6 worm cellular contexts compared by ENCODE assay signal in genomic region chrII:9931012-9931411, ce11.
TF ChIP-seq lines count a peak whose summit lies in the region.

No protein-coding gene starts in this region.

TF ChIP-seq in whole organism, L1 larva, 84 proteins besides CTCF, POLR2A, EP300 and RAD21 (continued from another document and continues in another):
- peak; percentile 63 for TF ChIP-seq isw-1 (GFP tag; IDR thresholded peaks at IDR 0.05; lab: Robert Waterston, UW)
- peak in 1 of 2 experiments; percentile 1 for TF ChIP-seq mdl-1 (tag; optimal IDR thresholded peaks at IDR 0.05; lab: Kevin White, UChicago)
- TF ChIP-seq elt-3 (tag; optimal IDR thresholded peaks at IDR 0.05; lab: Kevin White, UChicago): no peak
- peak; percentile 35 for TF ChIP-seq dsc-1 (tag; optimal IDR thresholded peaks at IDR 0.05; lab: Kevin White, UChicago)
- no peak for TF ChIP-seq nhr-28 (tag; optimal IDR thresholded peaks at IDR 0.05; lab: Kevin White, UChicago)
- no peak for TF ChIP-seq nhr-237 (tag; optimal IDR thresholded peaks at IDR 0.05; lab: Kevin White, UChicago)
- TF ChIP-seq lin-13 (GFP tag; optimal IDR thresholded peaks at IDR 0.05; lab: Kevin White, UChicago): peak; percentile 18
- no peak for TF ChIP-seq ceh-8 (GFP tag; optimal IDR thresholded peaks at IDR 0.05; lab: Kevin White, UChicago)
- TF ChIP-seq aha-1 (tag; optimal IDR thresholded peaks at IDR 0.05; lab: Kevin White, UChicago): no peak
- peak; percentile 68 for TF ChIP-seq ceh-90 (tag; optimal IDR thresholded peaks at IDR 0.05; lab: Kevin White, UChicago)
- TF ChIP-seq lir-3 (tag; optimal IDR thresholded peaks at IDR 0.05; lab: Kevin White, UChicago; ENCODE audit: poor library complexity): peak; percentile 78
- peak; percentile 39 for TF ChIP-seq irx-1 (tag; optimal IDR thresholded peaks at IDR 0.05; lab: Kevin White, UChicago)
- no peak for TF ChIP-seq nhr-12 (tag; optimal IDR thresholded peaks at IDR 0.05; lab: Kevin White, UChicago)
- no peak for TF ChIP-seq mef-2 (tag; optimal IDR thresholded peaks at IDR 0.05; lab: Kevin White, UChicago)
- TF ChIP-seq ama-1 (optimal IDR thresholded peaks at IDR 0.05; lab: Kevin White, UChicago): no peak
- peak in 1 of 3 experiments; percentile 18 for TF ChIP-seq ceh-82 (tag; optimal IDR thresholded peaks at IDR 0.05; lab: Kevin White, UChicago)
- peak; percentile 60 to 70 for TF ChIP-seq efl-1 (optimal IDR thresholded peaks at IDR 0.05; lab: Kevin White, UChicago)
- TF ChIP-seq efl-1 (GFP tag; optimal IDR thresholded peaks at IDR 0.05 in 1 of 2; lab: Kevin White, UChicago): peak; percentile 39 to 95
- peak; percentile 63 for TF ChIP-seq nhr-85 (tag; lab: Kevin White, UChicago)
- TF ChIP-seq Y116A8C.19 (tag; optimal IDR thresholded peaks at IDR 0.05; lab: Kevin White, UChicago; ENCODE audit: borderline replicate concordance): no peak
- no peak for TF ChIP-seq pag-3 (tag; optimal IDR thresholded peaks at IDR 0.05; lab: Kevin White, UChicago; ENCODE audit: borderline replicate concordance, insufficient read depth)

TF ChIP-seq in whole organism, L2 larva, 48 proteins besides CTCF, POLR2A, EP300 and RAD21 (continued from another document):
- peak; percentile 48 for TF ChIP-seq sma-9 (GFP tag; optimal IDR thresholded peaks at IDR 0.05; lab: Kevin White, UChicago)
- no peak for TF ChIP-seq sma-9 (tag; optimal IDR thresholded peaks at IDR 0.05; lab: Kevin White, UChicago)
- no peak for TF ChIP-seq nhr-77 (tag; optimal IDR thresholded peaks at IDR 0.05; lab: Kevin White, UChicago)
- peak; percentile 48 for TF ChIP-seq unc-55 (GFP tag; optimal IDR thresholded peaks at IDR 0.05; lab: Kevin White, UChicago)
TF ChIP-seq in whole organism, L2 larva: peak in this region for 7.

TF ChIP-seq in whole organism, L3 larva, 47 proteins besides CTCF, POLR2A, EP300 and RAD21 (continued from another document):
- TF ChIP-seq nhr-43 (tag; optimal IDR thresholded peaks at IDR 0.05; lab: Kevin White, UChicago; ENCODE audit: poor library complexity, severe bottlenecking) (peak; percentile 9), hmg-11 (tag; optimal IDR thresholded peaks at IDR 0.05; lab: Kevin White, UChicago) (peak; percentile 59), eor-1 (tag; optimal IDR thresholded peaks at IDR 0.05; lab: Kevin White, UChicago) (no peak), elt-2 (tag; optimal IDR thresholded peaks at IDR 0.05; lab: Kevin White, UChicago) (no peak), aly-2 (tag; optimal IDR thresholded peaks at IDR 0.05; lab: Kevin White, UChicago) (no peak), lin-39 (tag; optimal IDR thresholded peaks at IDR 0.05; lab: Kevin White, UChicago) (no peak), unc-62 (GFP tag; optimal IDR thresholded peaks at IDR 0.05; lab: Kevin White, UChicago) (no peak), nfya-1 (tag; optimal IDR thresholded peaks at IDR 0.05; lab: Kevin White, UChicago; ENCODE audit: insufficient read depth) (peak; percentile 47)
TF ChIP-seq in whole organism, L3 larva: peak in this region for 5.

TF ChIP-seq in whole organism, L4 larva, 104 proteins besides CTCF, POLR2A, EP300 and RAD21 (continued from another document and continues in another):
- TF ChIP-seq lin-15B (tag; optimal IDR thresholded peaks at IDR 0.05; lab: Kevin White, UChicago) (no peak), daf-8 (GFP tag; IDR thresholded peaks at IDR 0.05; lab: Robert Waterston, UW) (no peak), ces-1 (GFP tag; optimal IDR thresholded peaks at IDR 0.05; lab: Kevin White, UChicago) (no peak), Y5F2A.4 (GFP tag; optimal IDR thresholded peaks at IDR 0.05; lab: Kevin White, UChicago) (no peak), zip-11 (GFP tag; IDR thresholded peaks at IDR 0.05; lab: Robert Waterston, UW) (no peak), snpc-4 (tag; optimal IDR thresholded peaks at IDR 0.05; lab: Kevin White, UChicago) (no peak), mxl-2 (GFP tag; conservative IDR thresholded peaks at IDR 0.05; lab: Robert Waterston, UW) (no peak), spr-1 (tag; optimal IDR thresholded peaks at IDR 0.05; lab: Kevin White, UChicago) (no peak), nhr-6 (tag; optimal IDR thresholded peaks at IDR 0.05; lab: Kevin White, UChicago) (no peak), Y48G9A.11 (GFP tag; IDR thresholded peaks at IDR 0.05; lab: Robert Waterston, UW) (no peak), mes-2 (tag; optimal IDR thresholded peaks at IDR 0.05; lab: Kevin White, UChicago; ENCODE audit: poor library complexity, severe bottlenecking) (peak; percentile 87), lin-39 (tag; optimal IDR thresholded peaks at IDR 0.05; lab: Kevin White, UChicago) (no peak), fos-1 (tag; optimal IDR thresholded peaks at IDR 0.05; lab: Kevin White, UChicago) (no peak), ceh-82 (tag; optimal IDR thresholded peaks at IDR 0.05; lab: Kevin White, UChicago) (no peak), mdt-29 (GFP tag; IDR thresholded peaks at IDR 0.05; lab: Robert Waterston, UW) (no peak), ctbp-1 (GFP tag; IDR thresholded peaks at IDR 0.05; lab: Robert Waterston, UW) (no peak), ztf-11 (tag; optimal IDR thresholded peaks at IDR 0.05; lab: Kevin White, UChicago) (no peak), lin-38 (GFP tag; IDR thresholded peaks at IDR 0.05; lab: Robert Waterston, UW) (peak; percentile 38), gei-8 (GFP tag; optimal IDR thresholded peaks at IDR 0.05; lab: Kevin White, UChicago) (no peak), hmg-1.1 (GFP tag; IDR thresholded peaks at IDR 0.05; lab: Robert Waterston, UW) (peak; percentile 44), nhr-48 (tag; optimal IDR thresholded peaks at IDR 0.05; lab: Kevin White, UChicago) (no peak), saeg-2 (GFP tag; IDR thresholded peaks at IDR 0.05; lab: Robert Waterston, UW) (no peak), zfp-3 (GFP tag; conservative IDR thresholded peaks at IDR 0.05; lab: Robert Waterston, UW) (no peak), dpl-1 (GFP tag; optimal IDR thresholded peaks at IDR 0.05; lab: Kevin White, UChicago) (peak; percentile 22), zfp-2 (tag; optimal IDR thresholded peaks at IDR 0.05; lab: Kevin White, UChicago) (no peak), F37D6.2 (tag; optimal IDR thresholded peaks at IDR 0.05; lab: Kevin White, UChicago) (no peak), lsy-2 (tag; optimal IDR thresholded peaks at IDR 0.05; lab: Kevin White, UChicago) (peak in 1 of 2 experiments; percentile 40), hlh-30 (tag; optimal IDR thresholded peaks at IDR 0.05; lab: Kevin White, UChicago; ENCODE audit: insufficient read depth) (peak; percentile 57), vab-7 (GFP tag; IDR thresholded peaks at IDR 0.05; lab: Robert Waterston, UW) (no peak), egl-27 (tag; optimal IDR thresholded peaks at IDR 0.05; lab: Kevin White, UChicago) (no peak), set-16 (GFP tag; IDR thresholded peaks at IDR 0.05; lab: Robert Waterston, UW) (no peak), T26A8.4 (GFP tag; IDR thresholded peaks at IDR 0.05; lab: Robert Waterston, UW) (no peak), daf-16 (GFP tag; optimal IDR thresholded peaks at IDR 0.05; lab: Kevin White, UChicago) (no peak), daf-16 (tag; optimal IDR thresholded peaks at IDR 0.05; lab: Kevin White, UChicago) (no peak), jun-1 (tag; optimal IDR thresholded peaks at IDR 0.05; lab: Kevin White, UChicago) (no peak)

TF ChIP-seq in whole organism, late embryonic, 69 proteins besides CTCF, POLR2A, EP300 and RAD21 (continued from another document):
- TF ChIP-seq tbx-2 (tag; optimal IDR thresholded peaks at IDR 0.05; lab: Kevin White, UChicago): peak; percentile 67
- no peak for TF ChIP-seq elt-2 (tag; optimal IDR thresholded peaks at IDR 0.05; lab: Kevin White, UChicago)
- TF ChIP-seq hlh-8 (tag; optimal IDR thresholded peaks at IDR 0.05; lab: Kevin White, UChicago): no peak
- TF ChIP-seq sdc-2 (tag; optimal IDR thresholded peaks at IDR 0.05; lab: Kevin White, UChicago): no peak
- TF ChIP-seq ceh-34 (tag; optimal IDR thresholded peaks at IDR 0.05; lab: Kevin White, UChicago): no peak
- TF ChIP-seq pqm-1 (tag; optimal IDR thresholded peaks at IDR 0.05; lab: Kevin White, UChicago): no peak

TF ChIP-seq in whole organism, young adult, 124 proteins besides CTCF, POLR2A, EP300 and RAD21 (continued from another document):
- TF ChIP-seq chd-7 (tag; optimal IDR thresholded peaks at IDR 0.05; lab: Kevin White, UChicago) (no peak), cebp-1 (GFP tag; IDR thresholded peaks at IDR 0.05; lab: Robert Waterston, UW) (no peak), cebp-1 (tag; optimal IDR thresholded peaks at IDR 0.05; lab: Kevin White, UChicago) (peak; percentile 43), atf-7 (tag; optimal IDR thresholded peaks at IDR 0.05; lab: Kevin White, UChicago) (no peak), Y67H2A.10 (GFP tag; conservative IDR thresholded peaks at IDR 0.05; lab: Robert Waterston, UW) (no peak), bed-1 (GFP tag; IDR thresholded peaks at IDR 0.05; lab: Robert Waterston, UW) (no peak), snpc-1.3 (tag; optimal IDR thresholded peaks at IDR 0.05; lab: Kevin White, UChicago; ENCODE audit: insufficient read depth) (no peak), let-526 (GFP tag; IDR thresholded peaks at IDR 0.05; lab: Robert Waterston, UW) (no peak), K12H6.12 (tag; optimal IDR thresholded peaks at IDR 0.05; lab: Kevin White, UChicago) (peak; percentile 12), rec-8 (tag; optimal IDR thresholded peaks at IDR 0.05; lab: Kevin White, UChicago) (no peak), tbx-9 (tag; optimal IDR thresholded peaks at IDR 0.05; lab: Kevin White, UChicago; ENCODE audit: borderline replicate concordance) (no peak), ceh-91 (GFP tag; IDR thresholded peaks at IDR 0.05; lab: Robert Waterston, UW) (no peak), Y79H2A.3 (GFP tag; conservative IDR thresholded peaks at IDR 0.05; lab: Robert Waterston, UW) (no peak), B0035.1 (tag; optimal IDR thresholded peaks at IDR 0.05; lab: Kevin White, UChicago) (no peak), hlh-26 (GFP tag; conservative IDR thresholded peaks at IDR 0.05; lab: Robert Waterston, UW) (no peak), sea-2 (GFP tag; IDR thresholded peaks at IDR 0.05; lab: Robert Waterston, UW) (no peak), ztf-25 (GFP tag; IDR thresholded peaks at IDR 0.05; lab: Robert Waterston, UW) (no peak), tbp1 (GFP tag; optimal IDR thresholded peaks at IDR 0.05; lab: Kevin White, UChicago) (no peak), F55B11.4 (tag; optimal IDR thresholded peaks at IDR 0.05; lab: Kevin White, UChicago; ENCODE audit: borderline replicate concordance, insufficient read depth) (no peak), Y53F4B.3 (GFP tag; IDR thresholded peaks at IDR 0.05; lab: Robert Waterston, UW) (no peak), ztf-18 (tag; optimal IDR thresholded peaks at IDR 0.05; lab: Kevin White, UChicago) (no peak), C17E4.6 (GFP tag; IDR thresholded peaks at IDR 0.05; lab: Robert Waterston, UW) (no peak), lir-1 (GFP tag; conservative IDR thresholded peaks at IDR 0.05; lab: Robert Waterston, UW) (no peak), dpl-1 (GFP tag; optimal IDR thresholded peaks at IDR 0.05; lab: Kevin White, UChicago) (no peak), ztf-6 (GFP tag; IDR thresholded peaks at IDR 0.05; lab: Robert Waterston, UW) (no peak)
